Fruit fly (Drosophila melanogaster): ENCODE measurements around the gene Ptp10D.

Ptp10D gene

DNA sequence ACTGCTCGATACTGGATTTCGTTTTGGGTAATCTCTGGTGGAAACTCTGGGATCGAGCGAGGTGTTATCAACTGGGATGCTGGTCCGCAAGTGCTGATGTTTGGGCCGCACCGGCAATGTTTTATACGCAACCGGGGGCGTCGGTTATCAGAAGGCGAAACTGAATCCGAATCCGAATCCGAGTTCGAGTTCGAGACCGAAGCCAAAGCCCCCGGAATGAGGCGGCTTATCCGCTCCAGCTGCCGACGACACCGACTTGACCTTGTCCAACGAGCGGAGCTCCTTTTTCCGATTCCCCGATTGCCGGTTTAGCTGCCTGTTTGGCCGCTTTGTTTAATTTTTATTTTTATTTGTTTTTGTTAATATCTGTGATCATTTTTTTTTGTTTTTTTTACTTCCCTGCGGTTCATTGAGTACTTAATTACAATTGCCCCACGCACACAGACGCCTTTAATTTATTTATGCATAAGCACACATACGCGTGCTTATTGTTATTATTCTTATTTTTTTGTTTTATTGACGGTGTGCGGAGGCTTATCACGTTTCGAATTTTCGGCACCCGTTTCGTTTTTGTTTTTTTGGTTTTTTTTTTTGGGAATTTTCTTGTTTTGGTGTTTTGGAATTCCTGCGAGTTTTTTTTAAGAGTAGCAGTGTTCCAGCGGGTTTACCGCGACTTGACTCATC is 83.3 kb downstream of the Ptp10D start, which contains the start of gene CG2444:
TSS of gene CG2444 (minus strand) at position 372 of the 684 bp plus-strand sequence.
- no peak for TF ChIP-seq dmrt93B (GFP tag; optimal IDR thresholded peaks at IDR 0.05)
- no peak for TF ChIP-seq Hr83 (GFP tag; optimal IDR thresholded peaks at IDR 0.05; ENCODE audit: poor library complexity, severe bottlenecking)
- no peak for TF ChIP-seq GATAd (GFP tag; optimal IDR thresholded peaks at IDR 0.05)
- TF ChIP-seq CrebA (GFP tag; optimal IDR thresholded peaks at IDR 0.05; ENCODE audit: borderline replicate concordance): no peak
- TF ChIP-seq HLH106 (tag; optimal IDR thresholded peaks at IDR 0.05): no peak
- no peak for TF ChIP-seq dsf (GFP tag; optimal IDR thresholded peaks at IDR 0.05; ENCODE audit: borderline replicate concordance)
- no peak for TF ChIP-seq CG9705 (GFP tag; optimal IDR thresholded peaks at IDR 0.05)
- no peak for TF ChIP-seq ey (GFP tag; optimal IDR thresholded peaks at IDR 0.05)
- TF ChIP-seq jim (GFP tag; optimal IDR thresholded peaks at IDR 0.05): no peak
- TF ChIP-seq Rel (GFP tag; optimal IDR thresholded peaks at IDR 0.05): peak; percentile 33
- TF ChIP-seq Rel (tag; optimal IDR thresholded peaks at IDR 0.05): peak; percentile 48
- TF ChIP-seq psq (GFP tag; optimal IDR thresholded peaks at IDR 0.05): no peak
- no peak for TF ChIP-seq fru (GFP tag; optimal IDR thresholded peaks at IDR 0.05)
- TF ChIP-seq brk (GFP tag; optimal IDR thresholded peaks at IDR 0.05): no peak
- TF ChIP-seq N (GFP tag; optimal IDR thresholded peaks at IDR 0.05): no peak
- no peak for TF ChIP-seq Mio (GFP tag; optimal IDR thresholded peaks at IDR 0.05)
- TF ChIP-seq Myc (optimal IDR thresholded peaks at IDR 0.05): no peak
- no peak for TF ChIP-seq Abd-B (GFP tag; optimal IDR thresholded peaks at IDR 0.05)
- TF ChIP-seq Sp1 (GFP tag; optimal IDR thresholded peaks at IDR 0.05): peak; percentile 52
- no peak for TF ChIP-seq sv (GFP tag; optimal IDR thresholded peaks at IDR 0.05)
- TF ChIP-seq sage (GFP tag; optimal IDR thresholded peaks at IDR 0.05): peak; percentile 7
- TF ChIP-seq pan (optimal IDR thresholded peaks at IDR 0.05): no peak
- TF ChIP-seq rgr (GFP tag; optimal IDR thresholded peaks at IDR 0.05): no peak
- TF ChIP-seq lola (GFP tag; optimal IDR thresholded peaks at IDR 0.05): no peak

- TF ChIP-seq tai (GFP tag; optimal IDR thresholded peaks at IDR 0.05) (no peak), psq (GFP tag; optimal IDR thresholded peaks at IDR 0.05) (peak; percentile 4), foxo (GFP tag; optimal IDR thresholded peaks at IDR 0.05) (peak in 1 of 2 experiments; percentile 4), Rel (GFP tag; optimal IDR thresholded peaks at IDR 0.05) (no peak), Rel (tag; optimal IDR thresholded peaks at IDR 0.05) (peak; percentile 98), h (GFP tag; optimal IDR thresholded peaks at IDR 0.05) (peak; percentile 24), rgr (GFP tag; optimal IDR thresholded peaks at IDR 0.05) (peak; percentile 14), Hr83 (GFP tag; optimal IDR thresholded peaks at IDR 0.05; ENCODE audit: poor library complexity, severe bottlenecking) (no peak), Jra (GFP tag; optimal IDR thresholded peaks at IDR 0.05) (peak; percentile 39), lola (GFP tag; optimal IDR thresholded peaks at IDR 0.05) (no peak), Sp1 (GFP tag; optimal IDR thresholded peaks at IDR 0.05) (peak; percentile 17), HLH106 (tag; optimal IDR thresholded peaks at IDR 0.05) (no peak), jim (GFP tag; optimal IDR thresholded peaks at IDR 0.05) (peak; percentile 39), Vsx2 (GFP tag; optimal IDR thresholded peaks at IDR 0.05; ENCODE audit: partially characterized antibody) (no peak)
Measured at dm6 chrX:11709799-11710720, 88.2 kb downstream of the Ptp10D start, which contains the start of gene FucT6. Gene FucT6, minus strand, starts transcription at chrX:11709951.

DNA sequence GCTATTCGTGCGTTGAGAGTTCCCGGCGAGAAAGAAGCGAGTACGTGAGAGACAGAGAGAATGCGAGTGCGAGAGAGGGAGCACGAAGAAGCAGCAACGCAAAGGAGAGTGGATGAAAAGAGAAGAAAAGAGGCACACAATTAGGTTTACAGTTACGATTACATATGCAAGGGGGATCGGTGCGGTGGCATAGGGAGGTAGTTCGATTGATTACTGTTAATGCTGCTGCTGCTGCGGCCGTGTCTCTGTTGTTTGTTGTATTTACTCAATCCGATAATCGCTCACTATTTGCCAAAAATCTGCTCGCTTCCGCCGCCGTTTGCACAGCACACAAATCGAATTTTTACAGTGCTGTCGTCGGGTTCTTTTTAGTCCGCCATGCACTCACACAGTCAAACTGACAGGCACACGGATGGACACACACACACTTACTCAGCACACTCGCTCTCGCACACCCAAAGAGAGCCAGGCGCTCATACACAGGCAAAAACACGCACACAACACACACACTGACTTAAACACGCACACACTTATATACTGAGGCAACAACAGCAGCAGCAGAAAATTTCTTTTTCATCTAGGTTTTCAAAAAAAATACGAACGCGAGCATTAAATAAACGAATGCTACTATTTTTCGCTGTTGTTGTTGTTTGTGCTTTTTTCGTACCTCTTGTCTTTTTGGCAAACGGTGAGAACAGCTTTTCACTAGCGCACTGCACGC is 92.2 kb downstream of the Ptp10D start:
- TF ChIP-seq dl (GFP tag; optimal IDR thresholded peaks at IDR 0.05; ENCODE audit: insufficient read depth in 1 of 2, partially characterized antibody in 2 of 2) (peak; percentile 86 to 91), sage (GFP tag; optimal IDR thresholded peaks at IDR 0.05) (no peak), Vsx2 (GFP tag; optimal IDR thresholded peaks at IDR 0.05; ENCODE audit: partially characterized antibody) (no peak), Dif (GFP tag; optimal IDR thresholded peaks at IDR 0.05; ENCODE audit: partially characterized antibody) (peak; percentile 91), CG9705 (GFP tag; optimal IDR thresholded peaks at IDR 0.05) (no peak), ey (GFP tag; optimal IDR thresholded peaks at IDR 0.05) (no peak), foxo (GFP tag; optimal IDR thresholded peaks at IDR 0.05) (no peak), CrebA (GFP tag; optimal IDR thresholded peaks at IDR 0.05; ENCODE audit: borderline replicate concordance) (no peak), Hr78 (GFP tag; optimal IDR thresholded peaks at IDR 0.05) (peak; percentile 48), dmrt93B (GFP tag; optimal IDR thresholded peaks at IDR 0.05) (no peak), Sp1 (GFP tag; optimal IDR thresholded peaks at IDR 0.05) (peak; percentile 15), CG32264 (GFP tag; optimal IDR thresholded peaks at IDR 0.05) (no peak), brk (GFP tag; optimal IDR thresholded peaks at IDR 0.05) (no peak), fru (GFP tag; optimal IDR thresholded peaks at IDR 0.05) (no peak), tai (GFP tag; optimal IDR thresholded peaks at IDR 0.05) (no peak), HLH106 (tag; optimal IDR thresholded peaks at IDR 0.05) (no peak), GATAd (GFP tag; optimal IDR thresholded peaks at IDR 0.05) (no peak), Dfd (GFP tag; optimal IDR thresholded peaks at IDR 0.05) (no peak), Hnf4 (GFP tag; optimal IDR thresholded peaks at IDR 0.05) (no peak), jim (GFP tag; optimal IDR thresholded peaks at IDR 0.05) (no peak), Abd-B (GFP tag; optimal IDR thresholded peaks at IDR 0.05) (peak; percentile 25), rgr (GFP tag; optimal IDR thresholded peaks at IDR 0.05) (peak; percentile 26), Mio (GFP tag; optimal IDR thresholded peaks at IDR 0.05) (no peak), h (GFP tag; optimal IDR thresholded peaks at IDR 0.05) (peak; percentile 38), dsf (GFP tag; optimal IDR thresholded peaks at IDR 0.05; ENCODE audit: borderline replicate concordance) (no peak), Hr83 (GFP tag; optimal IDR thresholded peaks at IDR 0.05; ENCODE audit: poor library complexity, severe bottlenecking) (peak; percentile 47), woc (GFP tag; optimal IDR thresholded peaks at IDR 0.05) (no peak), lola (GFP tag; optimal IDR thresholded peaks at IDR 0.05) (no peak), usp (GFP tag; optimal IDR thresholded peaks at IDR 0.05) (no peak), br (GFP tag; optimal IDR thresholded peaks at IDR 0.05) (no peak)
